Worm (Caenorhabditis elegans): ENCODE results near the gene F41C3.8.

The F41C3.8 gene

DNA sequence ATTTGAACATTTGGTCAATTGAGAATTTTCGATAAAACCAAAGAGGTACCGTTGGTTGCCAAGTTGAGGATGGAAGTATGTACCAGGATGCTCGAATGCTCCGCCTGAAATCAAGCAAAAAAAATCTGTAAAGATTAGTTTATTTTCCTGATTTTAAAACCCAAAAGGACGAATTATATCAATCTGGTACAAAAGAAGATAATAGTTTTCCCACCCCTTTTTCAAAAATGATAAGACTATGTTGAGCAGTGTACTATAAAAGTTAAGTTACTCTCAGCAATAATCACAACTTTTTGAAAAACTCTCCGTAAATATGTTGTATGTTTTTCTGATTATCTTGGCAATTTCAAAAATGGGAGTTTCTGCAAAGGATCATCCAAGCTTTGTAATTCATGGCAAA is 42.6 kb downstream of the F41C3.8 start, which contains the start of gene F26G1.3:
F26G1.3 (plus strand) TSS at position 301 of the 400 bp plus-strand sequence.
- no peak for TF ChIP-seq madf-2 (tag; optimal IDR thresholded peaks at IDR 0.05)
- TF ChIP-seq lin-11 (tag; optimal IDR thresholded peaks at IDR 0.05): no peak
- no peak for TF ChIP-seq tbx-7 (tag; optimal IDR thresholded peaks at IDR 0.05)
- no peak for TF ChIP-seq eyg-1 (tag; optimal IDR thresholded peaks at IDR 0.05)
- TF ChIP-seq ceh-45 (GFP tag; IDR thresholded peaks at IDR 0.05): no peak
- no peak for TF ChIP-seq ceh-6 (GFP tag; optimal IDR thresholded peaks at IDR 0.05)
- no peak for TF ChIP-seq ceh-2 (tag; optimal IDR thresholded peaks at IDR 0.05)

DNA sequence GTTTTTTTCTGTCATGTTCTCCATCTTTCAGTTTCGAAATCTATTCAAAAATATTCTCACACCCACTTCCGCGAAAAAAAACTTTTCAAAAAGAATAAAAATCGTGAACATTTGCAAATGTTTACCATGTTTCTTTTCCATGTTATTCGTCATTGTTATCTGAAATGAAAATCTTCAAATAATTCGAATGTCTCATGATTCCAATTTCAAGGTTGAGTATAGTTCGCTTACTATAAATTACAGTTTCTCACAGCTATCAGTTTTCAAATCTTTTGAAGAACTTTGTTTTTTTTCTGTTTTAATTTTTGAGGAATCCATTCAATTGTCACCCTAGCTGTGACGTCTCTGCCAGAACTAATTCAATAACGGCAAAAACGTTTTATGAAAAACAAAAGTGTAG is 44.0 kb downstream of the F41C3.8 start:
- TF ChIP-seq unc-55 (GFP tag; optimal IDR thresholded peaks at IDR 0.05): no peak
- TF ChIP-seq ceh-6 (GFP tag; optimal IDR thresholded peaks at IDR 0.05): no peak
- no peak for TF ChIP-seq ceh-18 (tag; optimal IDR thresholded peaks at IDR 0.05)

DNA sequence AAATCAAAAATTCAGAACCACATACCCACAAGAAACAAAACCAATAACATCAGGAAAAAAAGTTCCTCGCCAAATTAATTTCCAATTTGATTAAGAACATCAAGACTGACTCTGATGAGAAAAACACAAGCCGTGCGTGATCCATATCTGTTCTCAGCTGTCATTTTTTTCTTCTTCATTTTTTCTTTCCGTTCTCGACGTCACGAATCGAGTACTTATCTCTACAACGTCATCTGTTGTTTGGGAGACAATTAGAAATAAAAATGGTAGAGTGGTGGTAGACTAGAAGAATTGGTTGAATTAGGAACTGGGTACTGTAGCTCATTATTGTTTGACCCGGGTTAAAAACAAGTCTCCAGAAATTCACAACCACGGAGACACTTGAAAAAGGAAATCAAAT is 45.2 kb downstream of the F41C3.8 start:
- TF ChIP-seq pqm-1 (tag; optimal IDR thresholded peaks at IDR 0.05): no peak
- no peak for TF ChIP-seq ets-4 (tag; optimal IDR thresholded peaks at IDR 0.05)
- TF ChIP-seq C38D4.7 (GFP tag; optimal IDR thresholded peaks at IDR 0.05): no peak
- TF ChIP-seq ttx-3 (tag; optimal IDR thresholded peaks at IDR 0.05): no peak
- TF ChIP-seq ref-2 (tag; optimal IDR thresholded peaks at IDR 0.05): no peak
- TF ChIP-seq ceh-24 (tag; optimal IDR thresholded peaks at IDR 0.05): no peak
- TF ChIP-seq ceh-34 (tag; optimal IDR thresholded peaks at IDR 0.05): no peak
- TF ChIP-seq pat-9 (tag; optimal IDR thresholded peaks at IDR 0.05): no peak
- no peak for TF ChIP-seq ceh-31 (tag; optimal IDR thresholded peaks at IDR 0.05)
- no peak for TF ChIP-seq hlh-15 (tag; optimal IDR thresholded peaks at IDR 0.05)
- no peak for TF ChIP-seq nfya-1 (tag; optimal IDR thresholded peaks at IDR 0.05)
- TF ChIP-seq fkh-10 (GFP tag; optimal IDR thresholded peaks at IDR 0.05): no peak
- no peak for TF ChIP-seq ceh-22 (tag; optimal IDR thresholded peaks at IDR 0.05)
- no peak for TF ChIP-seq gmeb-2 (tag; optimal IDR thresholded peaks at IDR 0.05)
- no peak for TF ChIP-seq sox-2 (GFP tag; IDR thresholded peaks at IDR 0.05)
- no peak for TF ChIP-seq lin-11 (tag; optimal IDR thresholded peaks at IDR 0.05)

DNA sequence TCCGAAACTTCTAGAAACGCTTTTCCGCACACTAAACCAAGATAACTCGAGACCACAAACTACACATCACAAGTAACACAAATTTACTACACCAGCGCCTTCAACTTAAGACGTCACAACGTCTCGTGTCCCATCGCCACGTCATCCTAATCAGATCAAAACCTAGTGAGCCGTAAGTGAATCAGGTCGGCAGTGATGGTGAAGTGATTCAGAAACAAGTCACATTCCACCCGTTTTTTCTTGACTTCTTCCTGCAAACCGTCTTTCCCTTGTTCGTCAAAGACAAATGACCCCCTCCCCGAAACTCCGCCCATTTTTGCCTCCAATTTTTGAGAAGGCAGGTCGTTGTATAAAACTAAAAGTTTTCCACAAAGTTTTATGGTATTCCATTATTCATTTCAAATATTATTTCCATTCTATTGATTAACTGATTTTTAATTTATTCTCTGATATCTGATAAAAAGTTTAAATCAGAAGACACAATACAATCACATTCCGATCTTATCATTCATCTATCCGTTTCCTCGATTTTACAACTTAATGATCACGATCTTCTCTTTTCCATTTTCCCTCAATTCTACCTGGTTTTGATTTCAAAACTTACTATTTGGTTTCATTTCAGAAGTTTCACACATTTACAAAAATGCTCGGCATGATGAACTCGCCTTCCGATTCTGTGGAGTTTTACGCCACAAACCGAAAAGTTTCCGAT is 46.9 kb downstream of the F41C3.8 start, which contains the start of gene F26G1.2:
F26G1.2 (plus strand) TSS at position 508 of the 712 bp plus-strand sequence.
- TF ChIP-seq hlh-15 (tag; optimal IDR thresholded peaks at IDR 0.05) (no peak), npax-4 (tag; optimal IDR thresholded peaks at IDR 0.05) (no peak), ceh-45 (GFP tag; IDR thresholded peaks at IDR 0.05) (no peak), fkh-6 (tag; optimal IDR thresholded peaks at IDR 0.05) (no peak), T23F11.4 (GFP tag; optimal IDR thresholded peaks at IDR 0.05) (no peak), fax-1 (tag; optimal IDR thresholded peaks at IDR 0.05) (no peak), nhr-11 (tag; optimal IDR thresholded peaks at IDR 0.05) (no peak), ceh-2 (tag; optimal IDR thresholded peaks at IDR 0.05) (no peak), ceh-22 (tag; optimal IDR thresholded peaks at IDR 0.05) (no peak), eyg-1 (tag; optimal IDR thresholded peaks at IDR 0.05) (no peak)

DNA sequence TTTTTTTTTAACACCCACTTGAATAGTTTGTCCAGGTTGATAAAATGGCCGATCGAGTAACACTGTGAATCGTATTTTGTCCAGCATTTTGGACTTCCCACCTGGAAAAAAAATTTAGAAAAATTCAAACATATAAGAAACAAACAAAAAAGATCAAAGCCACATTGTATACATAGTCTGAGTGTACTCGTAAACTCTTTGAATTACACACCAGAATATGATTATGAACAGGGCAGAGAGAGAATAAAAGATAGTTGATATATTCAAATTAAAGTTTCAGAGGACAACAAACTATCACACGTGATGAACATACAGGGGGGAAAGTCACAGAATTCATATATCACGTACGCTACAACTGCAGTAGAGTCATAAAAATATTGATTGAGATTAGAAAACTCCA is 50.4 kb downstream of the F41C3.8 start, which contains the start of gene ttm-2:
ttm-2 (minus strand) TSS at position 101 of the 400 bp plus-strand sequence.
- TF ChIP-seq npax-4 (tag; optimal IDR thresholded peaks at IDR 0.05) (no peak), ttx-3 (tag; optimal IDR thresholded peaks at IDR 0.05) (no peak), ceh-34 (tag; optimal IDR thresholded peaks at IDR 0.05) (no peak), ceh-22 (tag; optimal IDR thresholded peaks at IDR 0.05) (no peak), eyg-1 (tag; optimal IDR thresholded peaks at IDR 0.05) (no peak), fkh-10 (GFP tag; optimal IDR thresholded peaks at IDR 0.05) (no peak), sdc-2 (tag; optimal IDR thresholded peaks at IDR 0.05) (no peak), ceh-45 (GFP tag; IDR thresholded peaks at IDR 0.05) (no peak), lim-6 (tag; optimal IDR thresholded peaks at IDR 0.05) (no peak), nhr-11 (tag; optimal IDR thresholded peaks at IDR 0.05) (no peak), lin-11 (tag; optimal IDR thresholded peaks at IDR 0.05) (no peak), sox-2 (GFP tag; IDR thresholded peaks at IDR 0.05) (no peak)

All from whole organism, late embryonic.